Worm (Caenorhabditis elegans) whole organism, young adult: ENCODE data around the gene T07C4.3.
A peak's percentile ranks its signal among the peaks of the same experiment; 100 is the strongest.

Experiments
- B0261.1 ChIP-seq: sonication (generic microtip); optimal IDR thresholded peaks from 2 replicates; lab custom pipeline; 2016; ENCODE audit warnings: mild to moderate bottlenecking, missing genetic modification characterization, moderate library complexity, missing compliant biosample characterization
- B0336.3 ChIP-seq: fragments of 200-800 bp; sonication (Bioruptor generic); IDR thresholded peaks from 2 replicates; pipeline ENCODE4 v1.3.6; 2022; ENCODE audit warnings: missing genetic modification characterization, missing compliant biosample characterization
- D2030.7 ChIP-seq: fragments of 200-800 bp; sonication (Bioruptor generic); IDR thresholded peaks from 2 replicates; pipeline ENCODE4 v1.3.6; 2022; ENCODE audit warnings: missing genetic modification reagents, missing genetic modification characterization, missing compliant biosample characterization
- F10E7.11 ChIP-seq: sonication (generic microtip); optimal IDR thresholded peaks from 2 replicates; lab custom pipeline; 2017; ENCODE audit warnings: mild to moderate bottlenecking, missing genetic modification characterization, moderate library complexity, missing compliant biosample characterization
- F22D6.2 ChIP-seq: sonication (generic microtip); optimal IDR thresholded peaks from 2 replicates; lab custom pipeline; 2016; ENCODE audit warnings: mild to moderate bottlenecking, missing genetic modification characterization, missing compliant biosample characterization
- F33H1.4 ChIP-seq: fragments of 200-800 bp; sonication (Bioruptor generic); IDR thresholded peaks from 2 replicates; pipeline ENCODE4 v1.3.6; 2022; ENCODE audit warnings: missing genetic modification reagents, missing genetic modification characterization, missing compliant biosample characterization
- F52B5.7 ChIP-seq: sonication (generic microtip); optimal IDR thresholded peaks from 2 replicates; lab custom pipeline; 2016; ENCODE audit warnings: mild to moderate bottlenecking, missing genetic modification characterization, missing compliant biosample characterization
- Y53F4B.3 ChIP-seq: fragments of 200-800 bp; sonication (Bioruptor generic); IDR thresholded peaks from 2 replicates; pipeline ENCODE4 v1.3.6; 2022; ENCODE audit warnings: missing genetic modification reagents, missing genetic modification characterization, missing compliant biosample characterization
- Y56A3A.18 ChIP-seq: fragments of 200-800 bp; sonication (Bioruptor generic); IDR thresholded peaks from 2 replicates; pipeline ENCODE4 v1.3.6; 2022; ENCODE audit warnings: missing genetic modification reagents, missing genetic modification characterization, missing compliant biosample characterization
- atf-7 ChIP-seq: sonication (generic microtip); optimal IDR thresholded peaks from 2 replicates; lab custom pipeline; 2017; ENCODE audit warnings: mild to moderate bottlenecking, missing genetic modification characterization, missing compliant biosample characterization
- athp-1 ChIP-seq: sonication (generic microtip); optimal IDR thresholded peaks from 2 replicates; lab custom pipeline; 2017; ENCODE audit warnings: mild to moderate bottlenecking, missing genetic modification characterization, missing compliant biosample characterization
- attf-3 ChIP-seq: fragments of 200-800 bp; sonication (Bioruptor generic); conservative IDR thresholded peaks from 2 replicates; pipeline ENCODE4 v1.3.6; 2022; ENCODE audit warnings: missing genetic modification reagents, missing genetic modification characterization, missing compliant biosample characterization
- attf-6 ChIP-seq: fragments of 200-800 bp; sonication (Bioruptor generic); IDR thresholded peaks from 2 replicates; pipeline ENCODE4 v1.3.6; 2022; ENCODE audit warnings: missing genetic modification reagents, missing genetic modification characterization, missing compliant biosample characterization
- ceh-100 ChIP-seq: fragments of 200-800 bp; sonication (Bioruptor generic); IDR thresholded peaks from 2 replicates; pipeline ENCODE4 v1.3.6; 2022; ENCODE audit warnings: missing genetic modification reagents, missing genetic modification characterization, missing compliant biosample characterization
- ceh-27 ChIP-seq: fragments of 200-800 bp; sonication (Bioruptor generic); optimal IDR thresholded peaks from 2 replicates; lab custom pipeline; 2018; ENCODE audit warnings: mild to moderate bottlenecking, missing genetic modification characterization, moderate library complexity, missing compliant biosample characterization
- ceh-79 ChIP-seq: sonication (generic microtip); optimal IDR thresholded peaks from 2 replicates; lab custom pipeline; 2017; ENCODE audit warnings: mild to moderate bottlenecking, missing genetic modification characterization, missing compliant biosample characterization
- chd-7 ChIP-seq: sonication (generic microtip); optimal IDR thresholded peaks from 2 replicates; lab custom pipeline; 2016; ENCODE audit warnings: mild to moderate bottlenecking, missing genetic modification characterization, moderate library complexity, missing compliant biosample characterization
- die-1 ChIP-seq: sonication (generic microtip); optimal IDR thresholded peaks from 2 replicates; lab custom pipeline; 2016; ENCODE audit warnings: missing genotype, mild to moderate bottlenecking, missing genetic modification characterization, missing compliant biosample characterization
- dpff-1 ChIP-seq: sonication (generic microtip); optimal IDR thresholded peaks from 2 replicates; lab custom pipeline; 2017; ENCODE audit warnings: mild to moderate bottlenecking, missing genetic modification characterization, missing compliant biosample characterization
- dpl-1 ChIP-seq: fragments of 150-350 bp; optimal IDR thresholded peaks from 2 replicates; lab custom pipeline; 2014; ENCODE audit warnings: missing biosample characterization, missing genetic modification reagents, missing genetic modification characterization
- ets-4 ChIP-seq: fragments of 200-800 bp; sonication (Bioruptor generic); optimal IDR thresholded peaks from 2 replicates; lab custom pipeline; 2018; ENCODE audit warnings: mild to moderate bottlenecking, missing genetic modification characterization, missing compliant biosample characterization
- gei-17 ChIP-seq: fragments of 200-800 bp; sonication (Bioruptor generic); optimal IDR thresholded peaks from 2 replicates; lab custom pipeline; 2018; ENCODE audit warnings: mild to moderate bottlenecking, missing genetic modification characterization, missing compliant biosample characterization
- hmg-20 ChIP-seq: fragments of 200-800 bp; sonication (Bioruptor generic); IDR thresholded peaks from 2 replicates; pipeline ENCODE4 v1.3.6; 2022; ENCODE audit warnings: missing genetic modification reagents, missing genetic modification characterization, missing compliant biosample characterization
- hsf-1 ChIP-seq: fragments of 200-800 bp; sonication (Bioruptor generic); IDR thresholded peaks from 2 replicates; pipeline ENCODE4 v1.3.6; 2022; ENCODE audit warnings: missing genetic modification reagents, missing genetic modification characterization, missing compliant biosample characterization
- lin-35 ChIP-seq, 3 experiments: fragments of 150-350 bp in 2 of 3; sonication (generic microtip) in 1 of 3; optimal IDR thresholded peaks; 2 replicates each; lab custom pipeline; 2014 to 2018; ENCODE audit warnings: missing biosample characterization in 3 of 3, missing genetic modification characterization in 3 of 3, missing genetic modification reagents in 3 of 3
- lsy-27 ChIP-seq: sonication (generic microtip); optimal IDR thresholded peaks from 2 replicates; lab custom pipeline; 2017; ENCODE audit warnings: missing genetic modification characterization, mild to moderate bottlenecking, missing compliant biosample characterization, antibody characterized with exemption, missing genotype, borderline replicate concordance; ENCODE audit not compliant: insufficient read depth
- madf-10 ChIP-seq: sonication (generic microtip); optimal IDR thresholded peaks from 2 replicates; lab custom pipeline; 2016; ENCODE audit warnings: mild to moderate bottlenecking, missing genetic modification characterization, missing compliant biosample characterization
- madf-3 ChIP-seq: fragments of 200-800 bp; sonication (Bioruptor generic); IDR thresholded peaks from 2 replicates; pipeline ENCODE4 v1.3.6; 2022; ENCODE audit warnings: missing genetic modification reagents, missing genetic modification characterization, missing compliant biosample characterization
- madf-8 ChIP-seq: fragments of 200-800 bp; sonication (Bioruptor generic); conservative IDR thresholded peaks from 2 replicates; pipeline ENCODE4 v1.3.6; 2022; ENCODE audit warnings: missing genetic modification reagents, missing genetic modification characterization, missing compliant biosample characterization
- mcd-1 ChIP-seq: fragments of 200-800 bp; sonication (Bioruptor generic); IDR thresholded peaks from 2 replicates; pipeline ENCODE4 v1.3.6; 2022; ENCODE audit warnings: missing genetic modification reagents, missing genetic modification characterization, missing compliant biosample characterization
- mel-28 ChIP-seq: sonication (generic microtip); optimal IDR thresholded peaks from 2 replicates; lab custom pipeline; 2016; ENCODE audit warnings: borderline replicate concordance, mild to moderate bottlenecking, missing genetic modification characterization, missing compliant biosample characterization
- mxl-1 ChIP-seq: sonication (generic microtip); optimal IDR thresholded peaks from 2 replicates; lab custom pipeline; 2016; ENCODE audit warnings: missing genetic modification characterization, missing compliant biosample characterization
- nhr-179 ChIP-seq: sonication (generic microtip); optimal IDR thresholded peaks from 2 replicates; lab custom pipeline; 2016; ENCODE audit warnings: mild to moderate bottlenecking, missing genetic modification characterization, missing compliant biosample characterization
- nhr-27 ChIP-seq: fragments of 200-800 bp; sonication (Bioruptor generic); optimal IDR thresholded peaks from 2 replicates; lab custom pipeline; 2018; ENCODE audit warnings: mild to moderate bottlenecking, missing genetic modification characterization, moderate library complexity, missing compliant biosample characterization
- pha-4 ChIP-seq: fragments of 150-350 bp; sonication (generic microtip); optimal IDR thresholded peaks from 2 replicates; lab custom pipeline; 2014; ENCODE audit warnings: missing biosample characterization, missing genetic modification reagents, missing genetic modification characterization
- rpc-1 ChIP-seq, 2 experiments: fragments of 150-350 bp in 1 of 2; sonication (generic microtip) in 1 of 2; optimal IDR thresholded peaks; 2 replicates each; lab custom pipeline; 2014 to 2018; ENCODE audit warnings: missing biosample characterization in 1 of 2, missing genetic modification characterization in 1 of 2, missing genetic modification reagents in 1 of 2, missing genotype in 1 of 2
- sdz-38 ChIP-seq: sonication (generic microtip); optimal IDR thresholded peaks from 2 replicates; lab custom pipeline; 2016; ENCODE audit warnings: missing genotype, missing genetic modification characterization, missing compliant biosample characterization
- sea-2 ChIP-seq: fragments of 200-800 bp; sonication (Bioruptor generic); IDR thresholded peaks from 2 replicates; pipeline ENCODE4 v1.3.6; 2022; ENCODE audit warnings: missing genetic modification characterization, missing compliant biosample characterization
- snpc-3.4 ChIP-seq: sonication (generic microtip); optimal IDR thresholded peaks from 2 replicates; lab custom pipeline; 2017; ENCODE audit warnings: missing genetic modification characterization, mild to moderate bottlenecking, missing compliant biosample characterization, antibody characterized with exemption, moderate library complexity, missing genotype, missing genetic modification reagents
- snpc-4 ChIP-seq, 5 experiments: fragments of 150-350 bp in 1 of 5; sonication (generic microtip) in 4 of 5; optimal IDR thresholded peaks; 2 replicates each; lab custom pipeline; 2014 to 2018; ENCODE audit warnings: missing genetic modification characterization in 5 of 5, missing biosample characterization in 3 of 5, antibody characterized with exemption in 2 of 5, mild to moderate bottlenecking in 2 of 5, missing compliant biosample characterization in 2 of 5, missing genotype in 2 of 5, moderate library complexity in 2 of 5, missing genetic modification reagents in 1 of 5
- tbx-9 ChIP-seq: sonication (generic microtip); optimal IDR thresholded peaks from 2 replicates; lab custom pipeline; 2016; ENCODE audit warnings: borderline replicate concordance, missing genetic modification characterization, inconsistent platforms, missing compliant biosample characterization
- unc-62 ChIP-seq: fragments of 150-350 bp; optimal IDR thresholded peaks from 2 replicates; lab custom pipeline; 2014; ENCODE audit warnings: missing biosample characterization, missing genetic modification reagents, missing genetic modification characterization
- zfh-2 ChIP-seq: fragments of 200-800 bp; sonication (Bioruptor generic); conservative IDR thresholded peaks from 2 replicates; pipeline ENCODE4 v1.3.6; 2022; ENCODE audit warnings: missing genetic modification reagents, missing genetic modification characterization, missing compliant biosample characterization
- ztf-26 ChIP-seq: sonication (generic microtip); optimal IDR thresholded peaks from 2 replicates; lab custom pipeline; 2017; ENCODE audit warnings: missing genetic modification characterization, missing compliant biosample characterization
- ztf-28 ChIP-seq: fragments of 200-800 bp; sonication (Bioruptor generic); IDR thresholded peaks from 2 replicates; pipeline ENCODE4 v1.3.6; 2022; ENCODE audit warnings: missing genetic modification reagents, missing genetic modification characterization, missing compliant biosample characterization

Gene T07C4.3

DNA sequence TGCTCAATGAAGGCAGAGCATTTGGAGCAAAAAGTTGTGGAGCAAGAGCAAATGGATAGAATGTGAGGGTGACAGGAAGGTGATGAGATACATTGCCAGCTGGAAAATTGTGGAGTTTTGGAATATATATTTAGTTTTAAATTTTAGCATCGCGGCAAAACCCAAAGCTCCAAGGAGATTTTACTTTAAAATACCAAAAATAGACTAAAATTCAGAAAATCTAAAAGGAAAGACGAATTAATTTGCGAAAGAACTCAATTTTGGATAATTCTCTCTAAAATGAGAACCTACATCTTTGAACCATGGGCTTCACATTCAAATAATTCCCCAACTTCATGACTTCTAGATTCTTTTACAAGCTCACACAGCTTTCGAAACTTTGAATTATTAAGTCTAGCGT lies 19.4 kb upstream of the T07C4.3 start, which contains the start of gene T07C4.12:
TSS of gene T07C4.12 (minus strand) at position 101 of the 400 bp plus-strand sequence.
- TF ChIP-seq ztf-26 (no peak), F10E7.11 (tag; lab: Kevin White, UChicago) (no peak), nhr-179 (tag; lab: Kevin White, UChicago) (no peak), snpc-3.4 (tag; lab: Kevin White, UChicago) (no peak), attf-3 (GFP tag; lab: Robert Waterston, UW) (no peak), F52B5.7 (no peak), athp-1 (tag; lab: Kevin White, UChicago) (no peak), hsf-1 (no peak), atf-7 (no peak), mxl-1 (tag; lab: Kevin White, UChicago) (no peak), lin-35 (GFP tag; optimal IDR thresholded peaks at IDR 0.05; lab: Kevin White, UChicago) (no peak), pha-4 (no peak), ceh-27 (GFP tag; lab: Kevin White, UChicago) (no peak), madf-10 (tag; lab: Kevin White, UChicago) (no peak), zfh-2 (GFP tag; lab: Robert Waterston, UW) (no peak)

ce11 chrIII:10333961-10334542 lies 17.9 kb upstream of the T07C4.3 start, which contains the start of the genes jmjd-4 and mev-1:
Gene jmjd-4, minus strand, starts transcription at chrIII:10334018.
Gene mev-1, plus strand, starts transcription at chrIII:10334277.
- TF ChIP-seq B0336.3 (peak; percentile 94), dpl-1 (peak; percentile 71), F52B5.7 (no peak), sdz-38 (tag; lab: Kevin White, UChicago) (no peak), F22D6.2 (tag; lab: Kevin White, UChicago) (peak; percentile 48), Y56A3A.18 (GFP tag; lab: Robert Waterston, UW) (peak; percentile 58; the same call in 1 of the 2 replicates), F10E7.11 (tag; lab: Kevin White, UChicago) (no peak), atf-7 (peak; percentile 61), rpc-1 (optimal IDR thresholded peaks at IDR 0.05; lab: Kevin White, UChicago) (no peak), rpc-1 (tag; optimal IDR thresholded peaks at IDR 0.05; lab: Kevin White, UChicago) (no peak), tbx-9 (no peak), Y53F4B.3 (GFP tag; lab: Robert Waterston, UW) (no peak), chd-7 (tag; lab: Kevin White, UChicago) (peak; percentile 0), die-1 (tag; lab: Kevin White, UChicago) (no peak), F33H1.4 (GFP tag; lab: Robert Waterston, UW) (peak; percentile 76), ceh-100 (GFP tag; lab: Robert Waterston, UW) (peak; percentile 78), lin-35 (GFP tag; optimal IDR thresholded peaks at IDR 0.05; lab: Kevin White, UChicago) (peak in 1 of 3 experiments; percentile 87), snpc-4 (GFP tag; optimal IDR thresholded peaks at IDR 0.05; lab: Kevin White, UChicago) (peak; percentile 68), snpc-4 (tag; optimal IDR thresholded peaks at IDR 0.05; lab: Kevin White, UChicago) (peak in 3 of 4 experiments; percentile 61 to 72 (median 65)), unc-62 (no peak), lsy-27 (tag; lab: Kevin White, UChicago) (no peak), D2030.7 (GFP tag; lab: Robert Waterston, UW) (peak; percentile 38), gei-17 (GFP tag; lab: Kevin White, UChicago) (peak; percentile 53), sea-2 (GFP tag; lab: Robert Waterston, UW) (no peak), nhr-27 (tag; lab: Kevin White, UChicago) (no peak), hmg-20 (GFP tag; lab: Robert Waterston, UW) (peak; percentile 39; the same call in 1 of the 2 replicates), mcd-1 (GFP tag; lab: Robert Waterston, UW) (peak; percentile 94), madf-3 (GFP tag; lab: Robert Waterston, UW) (peak; percentile 80), zfh-2 (GFP tag; lab: Robert Waterston, UW) (peak; percentile 84), B0261.1 (tag; lab: Kevin White, UChicago) (no peak), madf-8 (GFP tag; lab: Robert Waterston, UW) (peak; percentile 77), ztf-28 (no peak), ets-4 (GFP tag; lab: Kevin White, UChicago) (peak; percentile 70), dpff-1 (no peak), mel-28 (no peak), pha-4 (peak; percentile 66), attf-6 (GFP tag; lab: Robert Waterston, UW) (no peak), ceh-79 (tag; lab: Kevin White, UChicago) (peak; percentile 52)
